Fruit fly (Drosophila melanogaster): ENCODE data around the gene CkIIalpha-i1.

dm6 chr3L:15823780-15824423, 7.1 kb downstream of the CkIIalpha-i1 start:
- TF ChIP-seq CG10979 (tag; optimal IDR thresholded peaks at IDR 0.05) (no peak), cwo (GFP tag; optimal IDR thresholded peaks at IDR 0.05) (no peak), CG2129 (GFP tag; IDR thresholded peaks at IDR 0.05; ENCODE audit: partially characterized antibody) (no peak), cas (GFP tag; IDR thresholded peaks at IDR 0.05) (no peak)
